Worm (Caenorhabditis elegans) whole organism, L3 larva: Measurements from ENCODE around the gene C08E3.1.

Source experiments
- ceh-16 ChIP-seq: sonication (generic microtip); optimal IDR thresholded peaks from 2 replicates; lab custom pipeline; 2017; ENCODE audit warnings: missing biosample characterization, missing genetic modification characterization
- ceh-9 ChIP-seq: sonication (generic microtip); optimal IDR thresholded peaks from 2 replicates; lab custom pipeline; 2018; ENCODE audit warnings: missing biosample characterization, missing genetic modification characterization
- egl-27 ChIP-seq: sonication (generic microtip); optimal IDR thresholded peaks from 4 replicates; lab custom pipeline; 2017; ENCODE audit warnings: missing biosample characterization, missing genetic modification reagents, missing genetic modification characterization
- elt-2 ChIP-seq: sonication (generic microtip); optimal IDR thresholded peaks from 2 replicates; lab custom pipeline; 2016; ENCODE audit warnings: missing genetic modification reagents, mild to moderate bottlenecking, missing genetic modification characterization, missing compliant biosample characterization
- jun-1 ChIP-seq: fragments of 150-350 bp; optimal IDR thresholded peaks from 2 replicates; lab custom pipeline; 2014; ENCODE audit warnings: missing biosample characterization, missing genetic modification reagents, missing genetic modification characterization
- mdl-1 ChIP-seq: fragments of 150-350 bp; optimal IDR thresholded peaks from 2 replicates; lab custom pipeline; 2014; ENCODE audit warnings: missing biosample characterization, missing genetic modification characterization
- nhr-12 ChIP-seq: fragments of 150-350 bp; optimal IDR thresholded peaks from 2 replicates; lab custom pipeline; 2014; ENCODE audit warnings: missing biosample characterization, missing genetic modification characterization
- nhr-28 ChIP-seq: fragments of 150-350 bp; optimal IDR thresholded peaks from 2 replicates; lab custom pipeline; 2014; ENCODE audit warnings: missing biosample characterization, missing genetic modification characterization
- nhr-76 ChIP-seq: fragments of 150-350 bp; sonication (generic microtip); optimal IDR thresholded peaks from 5 replicates; lab custom pipeline; 2014; ENCODE audit warnings: missing biosample characterization, missing genetic modification characterization
- pha-4 ChIP-seq: fragments of 150-350 bp; optimal IDR thresholded peaks from 2 replicates; lab custom pipeline; 2014; ENCODE audit warnings: missing biosample characterization, missing genetic modification reagents, missing genetic modification characterization
- snpc-4 ChIP-seq: fragments of 150-350 bp; optimal IDR thresholded peaks from 2 replicates; lab custom pipeline; 2014; ENCODE audit warnings: missing biosample characterization, missing genetic modification characterization
- unc-39 ChIP-seq: sonication (generic microtip); optimal IDR thresholded peaks from 4 replicates; lab custom pipeline; 2017; ENCODE audit warnings: missing biosample characterization, missing genetic modification characterization

ce11 chrII:1676088-1676487 is 42.5 kb downstream of the C08E3.1 start, which contains the start of gene fbxb-17:
- TF ChIP-seq mdl-1 (tag; lab: Kevin White, UChicago): no peak
- TF ChIP-seq nhr-28 (tag; lab: Kevin White, UChicago): no peak
- no peak for TF ChIP-seq snpc-4 (tag; lab: Kevin White, UChicago)
- TF ChIP-seq pha-4 (tag; lab: Kevin White, UChicago): no peak
- TF ChIP-seq egl-27 (tag; lab: Kevin White, UChicago): no peak
- TF ChIP-seq nhr-76 (tag; lab: Kevin White, UChicago): no peak
- TF ChIP-seq ceh-9 (tag; lab: Kevin White, UChicago): no peak
- no peak for TF ChIP-seq ceh-16 (tag; lab: Kevin White, UChicago)
- no peak for TF ChIP-seq elt-2 (tag; lab: Kevin White, UChicago)
- no peak for TF ChIP-seq jun-1 (tag; lab: Kevin White, UChicago)
- no peak for TF ChIP-seq nhr-12
- TF ChIP-seq unc-39 (tag; lab: Kevin White, UChicago): no peak
